Worm (Caenorhabditis elegans): ENCODE measurements around the gene lgg-2.

DNA sequence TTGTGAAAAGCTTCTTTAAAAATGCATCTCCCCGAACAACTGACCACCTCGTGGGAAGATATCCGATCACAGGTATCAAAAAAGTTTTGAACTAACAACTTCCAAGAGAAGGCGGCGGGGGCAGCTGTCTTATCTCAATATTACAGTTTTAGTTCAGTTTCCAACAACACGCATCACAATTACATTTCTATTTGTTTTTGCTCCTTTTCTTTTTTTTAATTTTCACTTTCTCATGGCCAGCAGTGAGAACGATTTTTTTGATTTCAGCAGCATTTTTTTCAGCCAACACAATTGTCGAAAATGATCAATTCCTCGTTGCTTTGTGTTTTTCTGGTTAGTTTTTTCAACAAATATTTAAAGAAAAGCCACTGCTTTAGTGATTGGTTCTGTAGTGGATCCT is 22.6 kb downstream of the lgg-2 start, which contains the start of gene ZK593.2:
- TF ChIP-seq cog-1 (tag; optimal IDR thresholded peaks at IDR 0.05) (no peak), klf-2 (GFP tag; conservative IDR thresholded peaks at IDR 0.05) (no peak), flt-1 (GFP tag; IDR thresholded peaks at IDR 0.05) (no peak), ztf-29 (GFP tag; IDR thresholded peaks at IDR 0.05) (no peak), ztf-23 (GFP tag; IDR thresholded peaks at IDR 0.05) (no peak)

Data from whole organism, midembryonic.